Fruit fly (Drosophila melanogaster) whole organism, embryonic: ENCODE results near the gene CG31870.

Source experiments
- Ada2b ChIP-seq: fragments of 200-800 bp; sonication (Bioruptor generic); IDR thresholded peaks from 2 replicates; pipeline ENCODE4 v1.3.6; 2022; ENCODE audit warnings: missing biosample characterization, missing genetic modification characterization
- Aef1 ChIP-seq: fragments of 200-800 bp; sonication (Bioruptor generic); IDR thresholded peaks from 3 replicates; pipeline ENCODE4 v1.3.6; 2022; ENCODE audit warnings: missing biosample characterization, missing genetic modification characterization
- Antp ChIP-seq: fragments of 200-800 bp; sonication (Bioruptor generic); optimal IDR thresholded peaks from 3 replicates; lab custom pipeline; 2016; ENCODE audit warnings: missing biosample characterization, missing genetic modification characterization
- Bdp1 ChIP-seq: fragments of 200-800 bp; sonication (Bioruptor generic); optimal IDR thresholded peaks from 3 replicates; lab custom pipeline; 2016; ENCODE audit warnings: missing biosample characterization, missing genetic modification characterization
- CG10147 ChIP-seq: fragments of 200-800 bp; sonication (Bioruptor generic); optimal IDR thresholded peaks from 2 replicates; lab custom pipeline; 2019; ENCODE audit warnings: missing biosample characterization, mild to moderate bottlenecking, missing genetic modification characterization, moderate library complexity
- CG12659 ChIP-seq: fragments of 200-800 bp; sonication (Bioruptor generic); optimal IDR thresholded peaks from 3 replicates; lab custom pipeline; 2017; ENCODE audit warnings: mild to moderate bottlenecking, missing biosample characterization, missing genetic modification reagents, missing genetic modification characterization
- CG14667 ChIP-seq: fragments of 200-800 bp; sonication (Bioruptor generic); IDR thresholded peaks from 2 replicates; pipeline ENCODE4 v1.3.6; 2022; ENCODE audit warnings: missing biosample characterization, missing genetic modification characterization
- CG15514 ChIP-seq: fragments of 200-800 bp; sonication (Bioruptor generic); optimal IDR thresholded peaks from 3 replicates; lab custom pipeline; 2017; ENCODE audit warnings: missing biosample characterization, missing genetic modification characterization, mild to moderate bottlenecking, moderate library complexity, missing genetic modification reagents
- CG15696 ChIP-seq: fragments of 200-800 bp; sonication (Bioruptor generic); optimal IDR thresholded peaks from 2 replicates; lab custom pipeline; 2019; ENCODE audit warnings: missing biosample characterization, mild to moderate bottlenecking, missing genetic modification characterization, moderate library complexity
- CG1603 ChIP-seq: fragments of 200-800 bp; sonication (Bioruptor generic); optimal IDR thresholded peaks from 2 replicates; lab custom pipeline; 2019; ENCODE audit warnings: missing biosample characterization, mild to moderate bottlenecking, missing genetic modification characterization, moderate library complexity
- CG16813 ChIP-seq: fragments of 200-800 bp; sonication (Bioruptor generic); IDR thresholded peaks from 3 replicates; pipeline ENCODE4 v1.3.6; 2022; ENCODE audit warnings: missing biosample characterization, missing genetic modification characterization; ENCODE audit not compliant: partially characterized antibody
- CG17802 ChIP-seq: fragments of 200-800 bp; sonication (Bioruptor generic); optimal IDR thresholded peaks from 2 replicates; lab custom pipeline; 2018; ENCODE audit warnings: missing biosample characterization, mild to moderate bottlenecking, missing genetic modification characterization, moderate library complexity
- CG18262 ChIP-seq: fragments of 200-800 bp; optimal IDR thresholded peaks from 3 replicates; lab custom pipeline; 2019; ENCODE audit warnings: missing biosample characterization, mild to moderate bottlenecking, missing genetic modification characterization, moderate library complexity
- CG3281 ChIP-seq: fragments of 200-800 bp; sonication (Bioruptor generic); optimal IDR thresholded peaks from 3 replicates; lab custom pipeline; 2017; ENCODE audit warnings: missing biosample characterization, mild to moderate bottlenecking, missing genetic modification characterization
- CG33213 ChIP-seq: fragments of 200-800 bp; sonication (Bioruptor generic); optimal IDR thresholded peaks from 3 replicates; lab custom pipeline; 2016; ENCODE audit warnings: missing biosample characterization, missing genetic modification characterization
- CG4328 ChIP-seq: fragments of 200-800 bp; sonication (Bioruptor generic); optimal IDR thresholded peaks from 3 replicates; lab custom pipeline; 2017; ENCODE audit warnings: missing biosample characterization, missing genetic modification reagents, missing genetic modification characterization
- CG4854 ChIP-seq: fragments of 200-800 bp; sonication (Bioruptor generic); optimal IDR thresholded peaks from 2 replicates; lab custom pipeline; 2016; ENCODE audit warnings: missing biosample characterization, missing genetic modification characterization, inconsistent platforms
- CG6689 ChIP-seq: fragments of 200-800 bp; sonication (Bioruptor generic); IDR thresholded peaks from 2 replicates; pipeline ENCODE4 v1.3.6; 2022; ENCODE audit warnings: missing biosample characterization, missing genetic modification characterization
- CG7357 ChIP-seq: fragments of 200-800 bp; sonication (Bioruptor generic); IDR thresholded peaks from 3 replicates; pipeline ENCODE4 v1.3.6; 2022; ENCODE audit warnings: missing biosample characterization, missing genetic modification characterization
- CG8388 ChIP-seq: fragments of 200-800 bp; sonication (Bioruptor generic); optimal IDR thresholded peaks from 2 replicates; lab custom pipeline; 2019; ENCODE audit warnings: missing biosample characterization, mild to moderate bottlenecking, missing genetic modification characterization, moderate library complexity
- CG9437 ChIP-seq: fragments of 200-800 bp; sonication (Bioruptor generic); optimal IDR thresholded peaks from 2 replicates; lab custom pipeline; 2018; ENCODE audit warnings: missing biosample characterization, mild to moderate bottlenecking, missing genetic modification characterization
- CG9817 ChIP-seq: fragments of 200-800 bp; sonication (Bioruptor generic); optimal IDR thresholded peaks from 2 replicates; lab custom pipeline; 2018; ENCODE audit warnings: missing biosample characterization, mild to moderate bottlenecking, missing genetic modification characterization, moderate library complexity
- Gug ChIP-seq: fragments of 200-800 bp; sonication (Bioruptor generic); IDR thresholded peaks from 4 replicates; pipeline ENCODE4 v1.3.6; 2022; ENCODE audit warnings: missing biosample characterization, missing genetic modification characterization
- H2.0 ChIP-seq: fragments of 200-800 bp; sonication (Bioruptor generic); IDR thresholded peaks from 2 replicates; pipeline ENCODE4 v1.3.6; 2022; ENCODE audit warnings: missing biosample characterization, missing genetic modification characterization
- HLHmδ ChIP-seq: fragments of 200-800 bp; sonication (Bioruptor generic); optimal IDR thresholded peaks from 2 replicates; lab custom pipeline; 2018; ENCODE audit warnings: missing biosample characterization, mild to moderate bottlenecking, missing genetic modification characterization, moderate library complexity
- Hand ChIP-seq: fragments of 200-800 bp; sonication (Bioruptor generic); optimal IDR thresholded peaks from 2 replicates; lab custom pipeline; 2017; ENCODE audit warnings: mild to moderate bottlenecking, missing biosample characterization, missing genetic modification reagents, missing genetic modification characterization
- Hmx ChIP-seq: fragments of 200-800 bp; sonication (Bioruptor generic); optimal IDR thresholded peaks from 2 replicates; lab custom pipeline; 2016; ENCODE audit warnings: missing biosample characterization, missing genetic modification characterization
- Hr3 ChIP-seq: fragments of 200-800 bp; sonication (Bioruptor generic); optimal IDR thresholded peaks from 3 replicates; lab custom pipeline; 2016; ENCODE audit warnings: missing biosample characterization, missing genetic modification characterization
- Opbp ChIP-seq: fragments of 200-800 bp; sonication (Bioruptor generic); IDR thresholded peaks from 3 replicates; pipeline ENCODE4 v1.3.6; 2022; ENCODE audit warnings: missing biosample characterization, missing genetic modification characterization; ENCODE audit not compliant: partially characterized antibody
- Ravus ChIP-seq: fragments of 200-800 bp; sonication (Bioruptor generic); IDR thresholded peaks from 2 replicates; pipeline ENCODE4 v1.3.6; 2022; ENCODE audit warnings: missing biosample characterization, missing genetic modification characterization
- Side ChIP-seq: fragments of 200-800 bp; sonication (Bioruptor generic); optimal IDR thresholded peaks from 2 replicates; lab custom pipeline; 2016; ENCODE audit warnings: missing biosample characterization, missing genetic modification characterization
- Trl ChIP-seq, 3 experiments: fragments of >200 bp in 2 of 3; fragments of 200-800 bp in 1 of 3; sonication (Bioruptor generic) in 1 of 3; optimal IDR thresholded peaks; 2 replicates in 1 of 3; 3 replicates in 2 of 3; lab custom pipeline; 2016 to 2017; ENCODE audit warnings: missing biosample characterization in 1 of 3, missing genetic modification characterization in 1 of 3
- Xbp1 ChIP-seq: fragments of 200-800 bp; sonication (Bioruptor generic); optimal IDR thresholded peaks from 3 replicates; lab custom pipeline; 2016; ENCODE audit warnings: missing biosample characterization, mild to moderate bottlenecking, missing genetic modification characterization
- bowl ChIP-seq: fragments of 200-800 bp; sonication (Bioruptor generic); IDR thresholded peaks from 2 replicates; pipeline ENCODE4 v1.3.6; 2022; ENCODE audit warnings: missing biosample characterization, missing genetic modification characterization
- btn ChIP-seq: fragments of 200-800 bp; sonication (Bioruptor generic); optimal IDR thresholded peaks from 2 replicates; lab custom pipeline; 2016; ENCODE audit warnings: missing biosample characterization, missing genetic modification characterization
- da ChIP-seq: fragments of 200-800 bp; sonication (Bioruptor generic); optimal IDR thresholded peaks from 2 replicates; lab custom pipeline; 2016; ENCODE audit warnings: missing biosample characterization, missing genetic modification characterization
- esg ChIP-seq: fragments of 200-800 bp; sonication (Bioruptor generic); conservative IDR thresholded peaks from 2 replicates; pipeline ENCODE4 v1.3.6; 2022; ENCODE audit warnings: missing biosample characterization, missing genetic modification characterization
- eyg ChIP-seq: fragments of 200-800 bp; sonication (Bioruptor generic); optimal IDR thresholded peaks from 3 replicates; lab custom pipeline; 2016; ENCODE audit warnings: missing biosample characterization, missing genetic modification characterization
- gcm2 ChIP-seq: fragments of 200-800 bp; sonication (Bioruptor generic); optimal IDR thresholded peaks from 2 replicates; lab custom pipeline; 2016; ENCODE audit warnings: missing biosample characterization, missing genetic modification characterization
- hbn ChIP-seq: fragments of 200-800 bp; sonication (Bioruptor generic); IDR thresholded peaks from 2 replicates; pipeline ENCODE4 v1.3.6; 2022; ENCODE audit warnings: missing biosample characterization, missing genetic modification characterization; ENCODE audit not compliant: partially characterized antibody
- inv ChIP-seq: fragments of 200-800 bp; sonication (Bioruptor generic); IDR thresholded peaks from 2 replicates; pipeline ENCODE4 v1.3.6; 2022; ENCODE audit warnings: missing biosample characterization, missing genetic modification characterization; ENCODE audit not compliant: partially characterized antibody
- lola ChIP-seq, 3 experiments: fragments of >200 bp in 2 of 3; fragments of 200-800 bp in 1 of 3; sonication (Bioruptor generic) in 1 of 3; optimal IDR thresholded peaks; 2 replicates each; lab custom pipeline; 2017 to 2019; ENCODE audit warnings: missing biosample characterization in 3 of 3, missing genetic modification characterization in 3 of 3, mild to moderate bottlenecking in 1 of 3, moderate library complexity in 1 of 3
- mam ChIP-seq: fragments of 200-800 bp; sonication (Bioruptor generic); optimal IDR thresholded peaks from 3 replicates; lab custom pipeline; 2016; ENCODE audit warnings: missing biosample characterization, missing genetic modification characterization
- mirr ChIP-seq: fragments of 200-800 bp; sonication (Bioruptor generic); optimal IDR thresholded peaks from 3 replicates; lab custom pipeline; 2018; ENCODE audit warnings: missing biosample characterization, mild to moderate bottlenecking, missing genetic modification characterization
- pfk ChIP-seq: fragments of 200-800 bp; sonication (Bioruptor generic); optimal IDR thresholded peaks from 2 replicates; lab custom pipeline; 2018; ENCODE audit warnings: missing biosample characterization, mild to moderate bottlenecking, missing genetic modification characterization, moderate library complexity
- pnt ChIP-seq: fragments of 200-800 bp; sonication (Bioruptor generic); optimal IDR thresholded peaks from 3 replicates; lab custom pipeline; 2016; ENCODE audit warnings: missing biosample characterization, missing genetic modification characterization
- pum ChIP-seq: fragments of 200-800 bp; sonication (Bioruptor generic); optimal IDR thresholded peaks from 2 replicates; lab custom pipeline; 2016; ENCODE audit warnings: missing biosample characterization, missing genetic modification characterization
- sd ChIP-seq: fragments of 200-800 bp; sonication (Bioruptor generic); optimal IDR thresholded peaks from 3 replicates; lab custom pipeline; 2018; ENCODE audit warnings: missing biosample characterization, mild to moderate bottlenecking, missing genetic modification characterization, moderate library complexity
- ssp ChIP-seq: fragments of 200-800 bp; sonication (Bioruptor generic); IDR thresholded peaks from 2 replicates; pipeline ENCODE4 v1.3.6; 2022; ENCODE audit warnings: missing biosample characterization, missing genetic modification characterization
- tgo ChIP-seq: fragments of 200-800 bp; sonication (Bioruptor generic); IDR thresholded peaks from 3 replicates; pipeline ENCODE4 v1.3.6; 2022; ENCODE audit warnings: missing biosample characterization, missing genetic modification characterization
- ttk ChIP-seq: fragments of 200-800 bp; sonication (Bioruptor generic); IDR thresholded peaks from 2 replicates; pipeline ENCODE4 v2.1.2; 2022; ENCODE audit warnings: missing biosample characterization, missing genetic modification characterization

CG31870 gene

DNA sequence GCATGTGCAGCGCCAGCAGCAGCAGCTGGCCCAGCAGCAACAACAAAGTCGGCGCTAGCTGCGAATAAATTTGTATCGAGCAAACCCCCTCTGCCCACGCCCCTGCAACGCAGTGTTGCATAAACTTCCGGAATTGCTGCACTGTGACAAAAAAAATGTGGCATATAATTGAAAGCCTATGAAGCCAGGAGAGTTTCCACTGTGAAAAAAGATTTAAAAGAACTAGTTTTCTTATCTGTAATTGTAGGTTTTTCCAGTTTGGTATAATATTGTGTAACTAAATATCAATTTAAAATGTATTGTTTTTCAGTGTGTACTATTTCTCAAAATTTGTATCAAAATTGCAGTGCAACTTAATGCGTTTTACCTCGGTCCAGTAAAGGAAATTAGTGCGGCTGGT, 41.8 kb upstream of the CG31870 start (continued):
- TF ChIP-seq btn (GFP tag; lab: Kevin White, UChicago) (no peak), Side (GFP tag; lab: Kevin White, UChicago) (no peak), CG14667 (GFP tag; lab: Robert Waterston, UW) (0 out of 2 replicates have a peak, but pooled peaks have one; percentile 5), Hand (no peak), CG15696 (tag; lab: Kevin White, UChicago) (no peak), Aef1 (GFP tag; lab: Robert Waterston, UW) (no peak), Opbp (GFP tag; lab: Robert Waterston, UW) (no peak), tgo (GFP tag; lab: Robert Waterston, UW) (no peak), ttk (GFP tag; lab: Robert Waterston, UW) (no peak), sd (no peak), Trl (optimal IDR thresholded peaks at IDR 0.05; lab: Kevin White, UChicago) (no peak), Trl (GFP tag; optimal IDR thresholded peaks at IDR 0.05; lab: Kevin White, UChicago) (no peak), pum (GFP tag; lab: Kevin White, UChicago) (no peak), mirr (GFP tag; lab: Kevin White, UChicago) (no peak), Ada2b (GFP tag; lab: Robert Waterston, UW) (no peak; the same call in 1 of the 2 replicates), Antp (GFP tag; lab: Kevin White, UChicago) (no peak), CG15514 (GFP tag; lab: Kevin White, UChicago) (no peak), pnt (no peak), HLHmδ (GFP tag; lab: Kevin White, UChicago) (no peak), hbn (GFP tag; lab: Robert Waterston, UW) (no peak), CG1603 (tag; lab: Kevin White, UChicago) (no peak), Bdp1 (no peak), Hr3 (no peak), CG10147 (GFP tag; lab: Kevin White, UChicago) (no peak), CG9437 (no peak), CG16813 (GFP tag; lab: Robert Waterston, UW) (no peak), gcm2 (GFP tag; lab: Kevin White, UChicago) (no peak), inv (GFP tag; lab: Robert Waterston, UW) (no peak), CG18262 (tag; lab: Kevin White, UChicago) (no peak), CG4854 (GFP tag; lab: Kevin White, UChicago) (no peak), Gug (no peak), pfk (GFP tag; lab: Kevin White, UChicago) (no peak), da (GFP tag; lab: Kevin White, UChicago) (no peak), lola (GFP tag; optimal IDR thresholded peaks at IDR 0.05; lab: Kevin White, UChicago) (no peak), mam (GFP tag; lab: Kevin White, UChicago) (no peak), esg (GFP tag; lab: Robert Waterston, UW) (no peak; the same call in 1 of the 2 replicates), CG4328 (GFP tag; lab: Kevin White, UChicago) (no peak), CG17802 (tag; lab: Kevin White, UChicago) (no peak), CG6689 (GFP tag; lab: Robert Waterston, UW) (no peak), CG33213 (GFP tag; lab: Kevin White, UChicago) (no peak), CG3281 (GFP tag; lab: Kevin White, UChicago) (no peak), CG8388 (GFP tag; lab: Kevin White, UChicago) (peak; percentile 7), Ravus (no peak), bowl (GFP tag; lab: Robert Waterston, UW) (no peak), Hmx (no peak), CG12659 (GFP tag; lab: Kevin White, UChicago) (no peak), CG9817 (tag; lab: Kevin White, UChicago) (no peak), CG7357 (GFP tag; lab: Robert Waterston, UW) (no peak), eyg (GFP tag; lab: Kevin White, UChicago) (no peak), H2.0 (no peak), Xbp1 (GFP tag; lab: Kevin White, UChicago) (peak; percentile 16), ssp (GFP tag; lab: Robert Waterston, UW) (no peak)
